Fruit fly (Drosophila melanogaster) whole organism, embryonic: ENCODE results near the gene CG42852.

ENCODE experiments used
- Antp ChIP-seq: fragments of 200-800 bp; sonication (Bioruptor generic); optimal IDR thresholded peaks from 3 replicates; lab custom pipeline; 2016; ENCODE audit warnings: missing biosample characterization, missing genetic modification characterization
- Atf3 ChIP-seq: fragments of 200-800 bp; sonication (Bioruptor generic); optimal IDR thresholded peaks from 3 replicates; lab custom pipeline; 2016; ENCODE audit warnings: missing biosample characterization, missing genetic modification characterization
- B-H2 ChIP-seq: fragments of 200-800 bp; sonication (Bioruptor generic); optimal IDR thresholded peaks from 2 replicates; lab custom pipeline; 2018; ENCODE audit warnings: missing biosample characterization, mild to moderate bottlenecking, missing genetic modification characterization
- BEAF-32 ChIP-seq: fragments of 200-800 bp; sonication (Bioruptor generic); optimal IDR thresholded peaks from 3 replicates; lab custom pipeline; 2017; ENCODE audit warnings: missing biosample characterization, missing genetic modification characterization, mild to moderate bottlenecking, moderate library complexity, missing genetic modification reagents
- CG11247 ChIP-seq: fragments of 200-800 bp; sonication (Bioruptor generic); IDR thresholded peaks from 2 replicates; pipeline ENCODE4 v1.3.6; 2022; ENCODE audit warnings: missing biosample characterization, missing genetic modification characterization
- CG11456 ChIP-seq: fragments of 200-800 bp; sonication (Bioruptor generic); IDR thresholded peaks from 3 replicates; pipeline ENCODE4 v1.3.6; 2022; ENCODE audit warnings: missing biosample characterization, missing genetic modification characterization
- CG12219 ChIP-seq: fragments of 200-800 bp; sonication (Bioruptor generic); optimal IDR thresholded peaks from 3 replicates; lab custom pipeline; 2018; ENCODE audit warnings: missing biosample characterization, mild to moderate bottlenecking, missing genetic modification characterization
- CG13624 ChIP-seq: fragments of 200-800 bp; sonication (Bioruptor generic); optimal IDR thresholded peaks from 2 replicates; lab custom pipeline; 2016; ENCODE audit warnings: missing biosample characterization, missing genetic modification characterization
- CG16779 ChIP-seq: fragments of 200-800 bp; sonication (Bioruptor generic); IDR thresholded peaks from 2 replicates; pipeline ENCODE4 v1.3.6; 2022; ENCODE audit warnings: missing biosample characterization, missing genetic modification characterization
- CG1832 ChIP-seq: fragments of 200-800 bp; sonication (Bioruptor generic); optimal IDR thresholded peaks from 2 replicates; lab custom pipeline; 2017; ENCODE audit warnings: missing biosample characterization, mild to moderate bottlenecking, missing genetic modification characterization, inconsistent platforms
- CG18476 ChIP-seq: fragments of 200-800 bp; sonication (Bioruptor generic); optimal IDR thresholded peaks from 2 replicates; lab custom pipeline; 2016; ENCODE audit warnings: missing biosample characterization, mild to moderate bottlenecking, missing genetic modification characterization
- CG31224 ChIP-seq: fragments of 200-800 bp; sonication (Bioruptor generic); IDR thresholded peaks from 2 replicates; pipeline ENCODE4 v1.3.6; 2022; ENCODE audit warnings: missing biosample characterization, missing genetic modification characterization
- CG34376 ChIP-seq: fragments of 200-800 bp; sonication (Bioruptor generic); optimal IDR thresholded peaks from 2 replicates; lab custom pipeline; 2018; ENCODE audit warnings: missing biosample characterization, mild to moderate bottlenecking, missing genetic modification characterization
- CG34422 ChIP-seq: fragments of 200-800 bp; sonication (Bioruptor generic); IDR thresholded peaks from 3 replicates; pipeline ENCODE4 v1.3.6; 2022; ENCODE audit warnings: missing biosample characterization, missing genetic modification characterization
- CG4282 ChIP-seq: fragments of 200-800 bp; sonication (Bioruptor generic); optimal IDR thresholded peaks from 2 replicates; lab custom pipeline; 2016; ENCODE audit warnings: missing biosample characterization, missing genetic modification characterization
- CG4360 ChIP-seq: fragments of 200-800 bp; sonication (Bioruptor generic); IDR thresholded peaks from 2 replicates; pipeline ENCODE4 v1.3.6; 2022; ENCODE audit warnings: missing biosample characterization, missing genetic modification characterization
- CG4820 ChIP-seq: fragments of 200-800 bp; sonication (Bioruptor generic); optimal IDR thresholded peaks from 3 replicates; lab custom pipeline; 2016; ENCODE audit warnings: missing biosample characterization, missing genetic modification characterization
- CG6254 ChIP-seq: fragments of 200-800 bp; sonication (Bioruptor generic); optimal IDR thresholded peaks from 3 replicates; lab custom pipeline; 2017; ENCODE audit warnings: mild to moderate bottlenecking, missing biosample characterization, missing genetic modification reagents, missing genetic modification characterization
- CG6791 ChIP-seq: fragments of 200-800 bp; sonication (Bioruptor generic); IDR thresholded peaks from 3 replicates; pipeline ENCODE4 v1.3.6; 2022; ENCODE audit warnings: missing biosample characterization, missing genetic modification characterization; ENCODE audit not compliant: partially characterized antibody
- CG6854 ChIP-seq: fragments of 200-800 bp; sonication (Bioruptor generic); optimal IDR thresholded peaks from 3 replicates; lab custom pipeline; 2017; ENCODE audit warnings: missing biosample characterization, mild to moderate bottlenecking, missing genetic modification characterization
- CG7357 ChIP-seq: fragments of 200-800 bp; sonication (Bioruptor generic); IDR thresholded peaks from 3 replicates; pipeline ENCODE4 v1.3.6; 2022; ENCODE audit warnings: missing biosample characterization, missing genetic modification characterization
- CG7745 ChIP-seq: fragments of 200-800 bp; sonication (Bioruptor generic); optimal IDR thresholded peaks from 2 replicates; lab custom pipeline; 2018; ENCODE audit warnings: missing biosample characterization, mild to moderate bottlenecking, missing genetic modification characterization, moderate library complexity
- CG8290 ChIP-seq, 3 experiments: fragments of 200-800 bp; sonication (Bioruptor generic); optimal IDR thresholded peaks; 2 replicates each; lab custom pipeline; 2016 to 2019; ENCODE audit warnings: missing biosample characterization in 3 of 3, missing genetic modification characterization in 3 of 3, mild to moderate bottlenecking in 2 of 3, moderate library complexity in 1 of 3
- CG9437 ChIP-seq: fragments of 200-800 bp; sonication (Bioruptor generic); optimal IDR thresholded peaks from 2 replicates; lab custom pipeline; 2018; ENCODE audit warnings: missing biosample characterization, mild to moderate bottlenecking, missing genetic modification characterization
- CG9876 ChIP-seq: fragments of 200-800 bp; sonication (Bioruptor generic); optimal IDR thresholded peaks from 2 replicates; lab custom pipeline; 2016; ENCODE audit warnings: missing biosample characterization, missing genetic modification characterization
- CkIIα-i1 ChIP-seq: fragments of 200-800 bp; sonication (Bioruptor generic); IDR thresholded peaks from 2 replicates; pipeline ENCODE4 v1.3.6; 2022; ENCODE audit warnings: missing biosample characterization, missing genetic modification characterization
- E2f2 ChIP-seq: fragments of 200-800 bp; sonication (Bioruptor generic); IDR thresholded peaks from 2 replicates; pipeline ENCODE4 v1.3.6; 2022; ENCODE audit warnings: missing biosample characterization, missing genetic modification characterization
- ERR ChIP-seq: fragments of 200-800 bp; sonication (Bioruptor generic); optimal IDR thresholded peaks from 2 replicates; lab custom pipeline; 2016; ENCODE audit warnings: missing biosample characterization, missing genetic modification characterization
- HLH3B ChIP-seq: fragments of 200-800 bp; sonication (Bioruptor generic); IDR thresholded peaks from 2 replicates; pipeline ENCODE4 v1.3.6; 2022; ENCODE audit warnings: missing biosample characterization, missing genetic modification characterization
- Mad ChIP-seq: fragments of 200-800 bp; sonication (Bioruptor generic); optimal IDR thresholded peaks from 2 replicates; lab custom pipeline; 2016; ENCODE audit warnings: missing biosample characterization, missing genetic modification characterization
- Nf-YB ChIP-seq: fragments of 200-800 bp; sonication (Bioruptor generic); optimal IDR thresholded peaks from 3 replicates; lab custom pipeline; 2019; ENCODE audit warnings: missing biosample characterization, mild to moderate bottlenecking, missing genetic modification characterization, moderate library complexity
- Pdp1 ChIP-seq, 2 experiments: fragments of 200-800 bp; sonication (Bioruptor generic); optimal IDR thresholded peaks; 3 replicates each; lab custom pipeline; 2016; ENCODE audit warnings: missing biosample characterization in 2 of 2, missing genetic modification characterization in 2 of 2, mild to moderate bottlenecking in 1 of 2, moderate library complexity in 1 of 2
- Trl ChIP-seq, 3 experiments: fragments of >200 bp in 2 of 3; fragments of 200-800 bp in 1 of 3; sonication (Bioruptor generic) in 1 of 3; optimal IDR thresholded peaks; 2 replicates in 1 of 3; 3 replicates in 2 of 3; lab custom pipeline; 2016 to 2017; ENCODE audit warnings: missing biosample characterization in 1 of 3, missing genetic modification characterization in 1 of 3
- ash1 ChIP-seq: fragments of 200-800 bp; sonication (Bioruptor generic); optimal IDR thresholded peaks from 2 replicates; lab custom pipeline; 2018; ENCODE audit warnings: missing biosample characterization, mild to moderate bottlenecking, missing genetic modification characterization
- cas ChIP-seq: fragments of 200-800 bp; sonication (Bioruptor generic); IDR thresholded peaks from 2 replicates; pipeline ENCODE4 v1.3.6; 2022; ENCODE audit warnings: missing biosample characterization, missing genetic modification characterization
- crc ChIP-seq: fragments of 200-800 bp; sonication (Bioruptor generic); optimal IDR thresholded peaks from 2 replicates; lab custom pipeline; 2016; ENCODE audit warnings: missing biosample characterization, missing genetic modification characterization
- croc ChIP-seq: fragments of 200-800 bp; sonication (Bioruptor generic); conservative IDR thresholded peaks from 3 replicates; pipeline ENCODE4 v1.3.6; 2022; ENCODE audit warnings: missing biosample characterization, missing genetic modification characterization
- dan ChIP-seq: fragments of 200-800 bp; sonication (Bioruptor generic); IDR thresholded peaks from 2 replicates; pipeline ENCODE4 v1.3.6; 2022; ENCODE audit warnings: missing biosample characterization, missing genetic modification characterization
- dmrt11E ChIP-seq: fragments of 200-800 bp; sonication (Bioruptor generic); optimal IDR thresholded peaks from 3 replicates; lab custom pipeline; 2018; ENCODE audit warnings: missing biosample characterization, mild to moderate bottlenecking, missing genetic modification characterization, moderate library complexity
- gce ChIP-seq: fragments of 200-800 bp; sonication (Bioruptor generic); IDR thresholded peaks from 3 replicates; pipeline ENCODE4 v1.3.6; 2022; ENCODE audit warnings: missing biosample characterization, missing genetic modification characterization
- gfzf ChIP-seq: fragments of 200-800 bp; sonication (Bioruptor generic); optimal IDR thresholded peaks from 2 replicates; lab custom pipeline; 2016; ENCODE audit warnings: missing biosample characterization, mild to moderate bottlenecking, missing genetic modification characterization, moderate library complexity
- grau ChIP-seq: fragments of 200-800 bp; optimal IDR thresholded peaks from 3 replicates; lab custom pipeline; 2019; ENCODE audit warnings: missing biosample characterization, mild to moderate bottlenecking, missing genetic modification characterization, moderate library complexity
- gsb-n ChIP-seq: fragments of 200-800 bp; sonication (Bioruptor generic); optimal IDR thresholded peaks from 3 replicates; lab custom pipeline; 2018; ENCODE audit warnings: missing biosample characterization, mild to moderate bottlenecking, missing genetic modification characterization
- kay ChIP-seq: fragments of 200-800 bp; sonication (Bioruptor generic); optimal IDR thresholded peaks from 2 replicates; lab custom pipeline; 2016; ENCODE audit warnings: missing biosample characterization, missing genetic modification characterization
- maf-S ChIP-seq: fragments of 200-800 bp; sonication (Bioruptor generic); optimal IDR thresholded peaks from 2 replicates; lab custom pipeline; 2016; ENCODE audit warnings: missing biosample characterization, missing genetic modification characterization
- nerfin-1 ChIP-seq: fragments of 200-800 bp; sonication (Bioruptor generic); optimal IDR thresholded peaks from 3 replicates; lab custom pipeline; 2019; ENCODE audit warnings: missing biosample characterization, mild to moderate bottlenecking, missing genetic modification characterization, moderate library complexity
- pb ChIP-seq: fragments of 200-800 bp; sonication (Bioruptor generic); optimal IDR thresholded peaks from 3 replicates; lab custom pipeline; 2016; ENCODE audit warnings: missing biosample characterization, missing genetic modification characterization
- pfk ChIP-seq: fragments of 200-800 bp; sonication (Bioruptor generic); optimal IDR thresholded peaks from 2 replicates; lab custom pipeline; 2018; ENCODE audit warnings: missing biosample characterization, mild to moderate bottlenecking, missing genetic modification characterization, moderate library complexity
- repo ChIP-seq: fragments of 200-800 bp; sonication (Bioruptor generic); optimal IDR thresholded peaks from 2 replicates; lab custom pipeline; 2016; ENCODE audit warnings: missing biosample characterization, missing genetic modification characterization
- row ChIP-seq: fragments of 200-800 bp; sonication (Bioruptor generic); IDR thresholded peaks from 3 replicates; pipeline ENCODE4 v1.3.6; 2022; ENCODE audit warnings: missing biosample characterization, missing genetic modification characterization
- trem ChIP-seq: fragments of 200-800 bp; optimal IDR thresholded peaks from 3 replicates; lab custom pipeline; 2019; ENCODE audit warnings: missing biosample characterization, mild to moderate bottlenecking, missing genetic modification characterization, moderate library complexity
- yki ChIP-seq: fragments of >200 bp; optimal IDR thresholded peaks from 3 replicates; lab custom pipeline; 2018

The CG42852 gene

dm6 chr3L:16714193-16714538, 41.1 kb upstream of the CG42852 start (continued):
- TF ChIP-seq CG7745 (tag; lab: Kevin White, UChicago) (no peak), CG16779 (GFP tag; lab: Robert Waterston, UW) (no peak), CG13624 (GFP tag; lab: Kevin White, UChicago) (no peak), ERR (GFP tag; lab: Kevin White, UChicago) (no peak), Pdp1 (GFP tag; optimal IDR thresholded peaks at IDR 0.05; lab: Kevin White, UChicago) (no peak), grau (tag; lab: Kevin White, UChicago) (peak; percentile 75), gfzf (GFP tag; lab: Kevin White, UChicago) (no peak), Atf3 (GFP tag; lab: Kevin White, UChicago) (no peak), gsb-n (no peak), maf-S (GFP tag; lab: Kevin White, UChicago) (no peak), nerfin-1 (no peak), CG6791 (GFP tag; lab: Robert Waterston, UW) (no peak), trem (tag; lab: Kevin White, UChicago) (no peak), CG9437 (no peak), CG9876 (GFP tag; lab: Kevin White, UChicago) (no peak), dan (GFP tag; lab: Robert Waterston, UW) (no peak), CG31224 (no peak), Antp (GFP tag; lab: Kevin White, UChicago) (no peak), row (GFP tag; lab: Robert Waterston, UW) (0 out of 3 replicates have a peak, but pooled peaks have one; percentile 13), repo (GFP tag; lab: Kevin White, UChicago) (no peak), CG11247 (GFP tag; lab: Robert Waterston, UW) (no peak), ash1 (no peak), CG6254 (GFP tag; lab: Kevin White, UChicago) (no peak), dmrt11E (tag; lab: Kevin White, UChicago) (no peak), HLH3B (GFP tag; lab: Robert Waterston, UW) (0 out of 2 replicates have a peak, but pooled peaks have one; percentile 8), Trl (optimal IDR thresholded peaks at IDR 0.05; lab: Kevin White, UChicago) (no peak), Trl (GFP tag; optimal IDR thresholded peaks at IDR 0.05; lab: Kevin White, UChicago) (no peak), CG12219 (GFP tag; lab: Kevin White, UChicago) (no peak), CG7357 (no peak), Nf-YB (GFP tag; lab: Kevin White, UChicago) (no peak), CG8290 (GFP tag; optimal IDR thresholded peaks at IDR 0.05; lab: Kevin White, UChicago) (no peak), CG8290 (tag; optimal IDR thresholded peaks at IDR 0.05; lab: Kevin White, UChicago) (no peak), pfk (GFP tag; lab: Kevin White, UChicago) (no peak), BEAF-32 (GFP tag; lab: Kevin White, UChicago) (no peak), CG34422 (GFP tag; lab: Robert Waterston, UW) (no peak), pb (GFP tag; lab: Kevin White, UChicago) (no peak), croc (GFP tag; lab: Robert Waterston, UW) (no peak), CG34376 (GFP tag; lab: Kevin White, UChicago) (no peak), gce (no peak), kay (no peak), E2f2 (GFP tag; lab: Robert Waterston, UW) (no peak), yki (no peak), CG18476 (GFP tag; lab: Kevin White, UChicago) (no peak), CG4820 (GFP tag; lab: Kevin White, UChicago) (no peak), cas (GFP tag; lab: Robert Waterston, UW) (no peak), crc (GFP tag; lab: Kevin White, UChicago) (no peak), CG4360 (GFP tag; lab: Robert Waterston, UW) (no peak), CG4282 (GFP tag; lab: Kevin White, UChicago) (no peak), CG6854 (GFP tag; lab: Kevin White, UChicago) (no peak), CG11456 (no peak), CG1832 (GFP tag; lab: Kevin White, UChicago) (no peak), B-H2 (GFP tag; lab: Kevin White, UChicago) (no peak), Mad (GFP tag; lab: Kevin White, UChicago) (no peak), CkIIα-i1 (no peak)
